Worm (Caenorhabditis elegans) whole organism, L3 larva: Measurements from ENCODE around the gene tag-340.

Source experiments
- R02D3.7 ChIP-seq: fragments of 150-350 bp; optimal IDR thresholded peaks from 2 replicates; lab custom pipeline; 2014; ENCODE audit warnings: missing biosample characterization, missing genetic modification characterization
- aly-2 ChIP-seq: fragments of 150-350 bp; optimal IDR thresholded peaks from 2 replicates; lab custom pipeline; 2014; ENCODE audit warnings: missing biosample characterization, missing genetic modification characterization
- ama-1 ChIP-seq: fragments of 150-350 bp; optimal IDR thresholded peaks from 2 replicates; lab custom pipeline; 2018
- ceh-16 ChIP-seq: sonication (generic microtip); optimal IDR thresholded peaks from 2 replicates; lab custom pipeline; 2017; ENCODE audit warnings: missing biosample characterization, missing genetic modification characterization
- ceh-28 ChIP-seq: fragments of 150-350 bp; optimal IDR thresholded peaks from 2 replicates; lab custom pipeline; 2014; ENCODE audit warnings: missing biosample characterization, missing genetic modification reagents, missing genetic modification characterization
- ceh-82 ChIP-seq: fragments of 150-350 bp; optimal IDR thresholded peaks from 2 replicates; lab custom pipeline; 2014; ENCODE audit warnings: missing biosample characterization, missing genetic modification characterization
- ceh-9 ChIP-seq: sonication (generic microtip); optimal IDR thresholded peaks from 2 replicates; lab custom pipeline; 2018; ENCODE audit warnings: missing biosample characterization, missing genetic modification characterization
- daf-12 ChIP-seq: fragments of 150-350 bp; optimal IDR thresholded peaks from 2 replicates; lab custom pipeline; 2014; ENCODE audit warnings: missing biosample characterization, missing genetic modification reagents, missing genetic modification characterization
- elt-2 ChIP-seq: sonication (generic microtip); optimal IDR thresholded peaks from 2 replicates; lab custom pipeline; 2016; ENCODE audit warnings: missing genetic modification reagents, mild to moderate bottlenecking, missing genetic modification characterization, missing compliant biosample characterization
- elt-3 ChIP-seq, 3 experiments: fragments of 150-350 bp in 1 of 3; sonication (generic microtip) in 2 of 3; optimal IDR thresholded peaks; 2 replicates in 2 of 3; 4 replicates in 1 of 3; lab custom pipeline; 2014 to 2017; ENCODE audit warnings: missing biosample characterization in 3 of 3, missing genetic modification characterization in 3 of 3
- eor-1 ChIP-seq, 2 experiments: fragments of 150-350 bp; optimal IDR thresholded peaks; 2 replicates each; lab custom pipeline; 2014 to 2018; ENCODE audit warnings: missing biosample characterization in 2 of 2, missing genetic modification characterization in 2 of 2
- fkh-10 ChIP-seq: sonication (generic microtip); optimal IDR thresholded peaks from 2 replicates; lab custom pipeline; 2017; ENCODE audit warnings: missing biosample characterization, missing genetic modification reagents, missing genetic modification characterization
- fkh-2 ChIP-seq: fragments of 150-350 bp; optimal IDR thresholded peaks from 2 replicates; lab custom pipeline; 2014; ENCODE audit warnings: missing biosample characterization, missing genetic modification reagents, missing genetic modification characterization
- hmg-11 ChIP-seq: sonication (generic microtip); optimal IDR thresholded peaks from 2 replicates; lab custom pipeline; 2016; ENCODE audit warnings: missing genetic modification characterization, missing compliant biosample characterization
- jun-1 ChIP-seq: fragments of 150-350 bp; optimal IDR thresholded peaks from 2 replicates; lab custom pipeline; 2014; ENCODE audit warnings: missing biosample characterization, missing genetic modification reagents, missing genetic modification characterization
- lin-15B ChIP-seq: fragments of 150-350 bp; optimal IDR thresholded peaks from 2 replicates; lab custom pipeline; 2014; ENCODE audit warnings: missing biosample characterization, missing genetic modification characterization
- lin-39 ChIP-seq: fragments of 150-350 bp; optimal IDR thresholded peaks from 2 replicates; lab custom pipeline; 2018; ENCODE audit warnings: missing biosample characterization, missing genetic modification reagents, missing genetic modification characterization
- mdl-1 ChIP-seq: fragments of 150-350 bp; optimal IDR thresholded peaks from 2 replicates; lab custom pipeline; 2014; ENCODE audit warnings: missing biosample characterization, missing genetic modification characterization
- mml-1 ChIP-seq: fragments of 150-350 bp; sonication (generic microtip); optimal IDR thresholded peaks from 3 replicates; lab custom pipeline; 2014; ENCODE audit warnings: missing biosample characterization, missing genetic modification characterization
- nfya-1 ChIP-seq: sonication (generic microtip); optimal IDR thresholded peaks from 2 replicates; lab custom pipeline; 2017; ENCODE audit warnings: missing genetic modification characterization, mild to moderate bottlenecking, missing compliant biosample characterization, antibody characterized with exemption, moderate library complexity; ENCODE audit not compliant: insufficient read depth
- nhr-11 ChIP-seq: fragments of 150-350 bp; optimal IDR thresholded peaks from 2 replicates; lab custom pipeline; 2014; ENCODE audit warnings: missing biosample characterization, missing genetic modification characterization
- nhr-12 ChIP-seq: fragments of 150-350 bp; optimal IDR thresholded peaks from 2 replicates; lab custom pipeline; 2014; ENCODE audit warnings: missing biosample characterization, missing genetic modification characterization
- nhr-23 ChIP-seq: fragments of 150-350 bp; optimal IDR thresholded peaks from 2 replicates; lab custom pipeline; 2014; ENCODE audit warnings: missing biosample characterization, missing genetic modification reagents, missing genetic modification characterization
- nhr-237 ChIP-seq: fragments of 150-350 bp; optimal IDR thresholded peaks from 2 replicates; lab custom pipeline; 2014; ENCODE audit warnings: missing biosample characterization, missing genetic modification characterization
- nhr-28 ChIP-seq: fragments of 150-350 bp; optimal IDR thresholded peaks from 2 replicates; lab custom pipeline; 2014; ENCODE audit warnings: missing biosample characterization, missing genetic modification characterization
- nhr-76 ChIP-seq: fragments of 150-350 bp; sonication (generic microtip); optimal IDR thresholded peaks from 5 replicates; lab custom pipeline; 2014; ENCODE audit warnings: missing biosample characterization, missing genetic modification characterization
- nhr-77 ChIP-seq: fragments of 150-350 bp; optimal IDR thresholded peaks from 2 replicates; lab custom pipeline; 2014; ENCODE audit warnings: missing biosample characterization, missing genetic modification characterization
- pha-4 ChIP-seq: fragments of 150-350 bp; optimal IDR thresholded peaks from 2 replicates; lab custom pipeline; 2014; ENCODE audit warnings: missing biosample characterization, missing genetic modification reagents, missing genetic modification characterization
- pqm-1 ChIP-seq: fragments of 150-350 bp; optimal IDR thresholded peaks from 2 replicates; lab custom pipeline; 2017; ENCODE audit warnings: missing biosample characterization, missing genetic modification characterization, inconsistent platforms
- sea-2 ChIP-seq: fragments of 150-350 bp; sonication (generic microtip); optimal IDR thresholded peaks from 4 replicates; lab custom pipeline; 2014; ENCODE audit warnings: missing biosample characterization, missing genetic modification reagents, missing genetic modification characterization
- skn-1 ChIP-seq: fragments of 150-350 bp; optimal IDR thresholded peaks from 2 replicates; lab custom pipeline; 2014; ENCODE audit warnings: missing biosample characterization, missing genetic modification characterization
- snpc-4 ChIP-seq: fragments of 150-350 bp; optimal IDR thresholded peaks from 2 replicates; lab custom pipeline; 2014; ENCODE audit warnings: missing biosample characterization, missing genetic modification characterization
- tbx-2 ChIP-seq: sonication (generic microtip); optimal IDR thresholded peaks from 2 replicates; lab custom pipeline; 2016; ENCODE audit warnings: mild to moderate bottlenecking, missing genetic modification characterization, missing compliant biosample characterization
- unc-62 ChIP-seq: fragments of 150-350 bp; sonication (generic microtip); optimal IDR thresholded peaks from 4 replicates; lab custom pipeline; 2014; ENCODE audit warnings: missing biosample characterization, missing genetic modification reagents, missing genetic modification characterization
- zag-1 ChIP-seq: fragments of 150-350 bp; optimal IDR thresholded peaks from 2 replicates; lab custom pipeline; 2014; ENCODE audit warnings: missing biosample characterization, missing genetic modification characterization

The tag-340 gene

DNA sequence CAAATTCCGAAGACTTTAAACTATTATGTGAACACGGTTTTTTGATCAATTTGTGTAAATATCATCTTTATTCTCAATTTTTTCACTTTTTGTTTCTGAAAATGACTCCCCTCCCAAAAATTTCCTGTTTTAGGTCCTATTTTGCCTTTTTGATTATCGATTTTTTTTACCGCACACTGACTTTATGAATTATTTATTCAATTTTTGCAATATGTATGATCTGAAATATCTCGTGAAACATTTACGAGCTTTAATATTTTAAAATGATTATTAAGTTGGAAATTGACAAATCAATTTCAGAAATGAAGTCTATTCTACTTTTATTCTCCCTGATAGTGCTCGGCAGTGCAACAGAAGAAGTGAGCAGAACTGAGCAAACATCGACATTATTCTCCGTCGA, 20.9 kb upstream of the tag-340 start, which contains the start of gene C35D10.1:
TSS of gene C35D10.1 (plus strand) at position 301 of the 400 bp plus-strand sequence.
- TF ChIP-seq skn-1 (tag; lab: Kevin White, UChicago), result no peak
- peak; percentile 15 for TF ChIP-seq ceh-28 (tag; lab: Kevin White, UChicago)

DNA sequence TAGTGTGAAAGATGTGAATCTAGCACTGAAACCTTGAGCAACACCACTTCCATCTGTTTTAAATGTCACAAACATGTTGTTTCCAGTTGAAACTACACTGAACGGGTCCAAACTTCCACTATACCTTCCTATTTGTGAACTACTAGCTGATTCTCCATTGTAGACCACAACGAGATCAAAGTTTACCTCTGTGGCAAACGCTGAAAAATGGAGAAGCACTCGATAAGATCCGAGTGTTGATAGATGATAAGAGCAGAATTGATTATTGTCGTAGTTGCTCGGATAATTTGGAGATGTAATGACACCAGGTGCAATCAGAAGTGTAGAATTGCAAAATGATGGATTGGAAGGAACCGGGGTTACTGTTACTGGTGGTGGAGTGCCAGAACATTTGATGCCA, 18.4 kb upstream of the tag-340 start:
- TF ChIP-seq elt-2 (tag; lab: Kevin White, UChicago) (peak; percentile 72), pqm-1 (tag; lab: Kevin White, UChicago) (peak; percentile 37), ama-1 (lab: Kevin White, UChicago) (no peak)

DNA sequence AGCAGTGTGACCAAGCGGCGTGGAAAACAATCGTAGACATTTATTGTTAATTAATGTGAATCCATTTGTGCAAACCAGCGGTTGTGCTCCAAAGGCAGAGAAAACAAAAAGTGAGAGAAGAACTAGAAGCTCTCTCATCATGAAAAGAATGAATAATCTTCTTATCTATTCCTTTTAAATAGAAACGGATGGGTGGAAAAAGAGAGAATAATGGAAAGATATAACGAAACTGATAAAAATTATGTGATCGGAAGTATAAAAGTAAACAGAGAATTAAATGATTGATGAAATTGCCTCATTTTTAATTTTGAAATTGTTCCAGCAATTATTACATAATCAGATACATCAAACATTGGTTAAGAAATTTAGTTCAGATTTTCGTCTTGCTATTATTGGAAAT, 16.9 kb upstream of the tag-340 start, which contains the start of gene clec-5:
TSS of gene clec-5 (minus strand) at position 178 of the 400 bp plus-strand sequence.
- TF ChIP-seq hmg-11 (tag; lab: Kevin White, UChicago) (no peak), pqm-1 (tag; lab: Kevin White, UChicago) (peak; percentile 54), unc-62 (GFP tag; lab: Kevin White, UChicago) (no peak), zag-1 (tag; lab: Kevin White, UChicago) (no peak), elt-3 (tag; optimal IDR thresholded peaks at IDR 0.05; lab: Kevin White, UChicago) (no peak), elt-2 (tag; lab: Kevin White, UChicago) (peak; percentile 68), pha-4 (tag; lab: Kevin White, UChicago) (peak; percentile 48), jun-1 (peak; percentile 17)

DNA sequence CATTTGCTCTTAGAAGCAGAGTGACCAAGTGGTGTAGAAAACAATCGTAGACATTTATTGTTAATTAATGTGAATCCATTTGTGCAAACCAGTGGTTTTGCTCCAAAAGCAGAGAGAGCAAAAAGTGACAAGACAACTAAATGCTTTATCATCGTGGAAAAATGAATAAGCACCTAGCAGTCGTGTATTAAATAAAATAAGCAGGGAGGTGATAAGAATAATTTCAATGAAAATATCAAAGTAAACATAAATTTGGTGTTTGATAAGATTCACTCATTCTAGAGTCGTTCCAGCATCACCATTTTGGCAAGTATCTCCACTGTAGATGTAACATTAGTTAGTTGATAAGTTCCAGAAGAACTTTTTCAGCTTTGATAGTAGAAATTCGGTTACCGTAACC, 13.0 kb upstream of the tag-340 start, which contains the start of gene clec-6:
TSS of gene clec-6 (minus strand) at position 154 of the 400 bp plus-strand sequence.
- no peak for TF ChIP-seq mml-1 (tag; lab: Kevin White, UChicago)
- TF ChIP-seq elt-2 (tag; lab: Kevin White, UChicago), result peak; percentile 60
- TF ChIP-seq pqm-1 (tag; lab: Kevin White, UChicago), result peak; percentile 23
- peak; percentile 33 for TF ChIP-seq pha-4 (tag; lab: Kevin White, UChicago)

DNA sequence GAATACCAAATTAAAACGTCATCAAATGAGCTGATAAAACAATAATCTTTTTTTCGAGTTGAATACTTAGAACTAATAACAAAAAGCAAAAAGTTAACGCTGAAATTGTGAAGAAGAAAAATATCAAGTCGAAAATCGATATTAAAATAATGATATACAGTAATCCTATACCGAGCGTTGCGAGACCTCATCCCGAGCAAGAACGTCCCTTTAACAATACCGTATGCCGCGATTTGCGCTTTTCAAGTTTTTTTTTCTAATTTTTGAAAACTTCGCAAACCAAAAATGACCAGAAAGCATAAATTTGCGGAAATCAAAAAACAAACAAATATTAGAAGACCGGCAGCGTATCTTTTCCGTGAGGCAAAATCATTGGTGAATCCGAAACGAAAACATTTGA, 9.3 kb upstream of the tag-340 start, which contains the start of gene F26F4.5:
TSS of gene F26F4.5 (minus strand) at position 256 of the 400 bp plus-strand sequence.
- TF ChIP-seq skn-1 (tag; lab: Kevin White, UChicago) (no peak), pha-4 (tag; lab: Kevin White, UChicago) (peak; percentile 29)

DNA sequence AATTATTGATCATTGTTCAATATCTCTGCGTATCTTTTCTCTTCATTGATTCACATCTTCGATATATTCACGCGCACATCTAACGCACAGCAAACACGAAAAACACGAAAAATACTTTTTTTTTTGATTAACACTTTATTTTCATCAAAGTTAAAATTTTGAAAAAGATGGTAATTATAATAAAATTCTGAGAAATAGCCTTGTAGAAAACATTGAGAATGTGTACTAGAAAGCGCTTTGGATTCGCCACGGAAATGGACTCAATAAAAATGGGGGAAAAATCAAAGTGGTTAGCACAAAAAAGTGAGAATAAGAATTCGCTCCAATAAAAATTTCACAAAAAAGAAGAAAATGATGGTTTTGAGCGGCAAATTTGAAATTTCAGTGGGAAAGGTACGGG, 6.8 kb upstream of the tag-340 start, which contains the start of gene F26F4.6:
TSS of gene F26F4.6 (minus strand) at position 101 of the 400 bp plus-strand sequence.
- TF ChIP-seq ceh-82 (tag; lab: Kevin White, UChicago), result no peak

DNA sequence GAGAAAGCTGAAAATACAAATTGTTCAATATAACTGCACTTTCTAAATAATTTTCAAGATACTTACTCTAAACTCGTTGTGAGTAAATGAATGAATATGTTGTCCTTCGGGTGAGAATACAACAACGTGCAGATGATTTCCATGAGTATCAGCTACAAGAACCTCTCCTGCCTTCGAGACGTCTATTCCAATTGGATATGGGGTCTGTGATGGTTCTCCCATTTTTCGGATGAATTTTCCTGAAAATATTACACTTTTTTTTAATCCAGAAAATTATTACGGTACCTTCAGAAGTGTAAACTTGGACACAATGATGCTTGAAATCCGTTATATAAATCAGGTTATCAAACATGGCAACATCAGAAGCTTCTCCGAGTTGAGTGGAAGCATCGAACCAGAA, 5.0 kb upstream of the tag-340 start:
- no peak for TF ChIP-seq aly-2
- TF ChIP-seq eor-1 (tag; optimal IDR thresholded peaks at IDR 0.05; lab: Kevin White, UChicago), result no peak
- no peak for TF ChIP-seq elt-2 (tag; lab: Kevin White, UChicago)
- no peak for TF ChIP-seq nhr-28 (tag; lab: Kevin White, UChicago)
- TF ChIP-seq lin-15B (tag; lab: Kevin White, UChicago), result no peak
- TF ChIP-seq sea-2 (GFP tag; lab: Kevin White, UChicago), result no peak
- no peak for TF ChIP-seq nhr-23 (tag; lab: Kevin White, UChicago)
- no peak for TF ChIP-seq nhr-77 (tag; lab: Kevin White, UChicago)
- TF ChIP-seq pha-4 (tag; lab: Kevin White, UChicago), result no peak
- no peak for TF ChIP-seq tbx-2 (tag; lab: Kevin White, UChicago)
- no peak for TF ChIP-seq jun-1
- no peak for TF ChIP-seq fkh-2 (tag; lab: Kevin White, UChicago)
- no peak for TF ChIP-seq snpc-4 (tag; lab: Kevin White, UChicago)
- TF ChIP-seq lin-39 (tag; lab: Kevin White, UChicago), result no peak
- no peak for TF ChIP-seq nhr-76 (tag; lab: Kevin White, UChicago)

DNA sequence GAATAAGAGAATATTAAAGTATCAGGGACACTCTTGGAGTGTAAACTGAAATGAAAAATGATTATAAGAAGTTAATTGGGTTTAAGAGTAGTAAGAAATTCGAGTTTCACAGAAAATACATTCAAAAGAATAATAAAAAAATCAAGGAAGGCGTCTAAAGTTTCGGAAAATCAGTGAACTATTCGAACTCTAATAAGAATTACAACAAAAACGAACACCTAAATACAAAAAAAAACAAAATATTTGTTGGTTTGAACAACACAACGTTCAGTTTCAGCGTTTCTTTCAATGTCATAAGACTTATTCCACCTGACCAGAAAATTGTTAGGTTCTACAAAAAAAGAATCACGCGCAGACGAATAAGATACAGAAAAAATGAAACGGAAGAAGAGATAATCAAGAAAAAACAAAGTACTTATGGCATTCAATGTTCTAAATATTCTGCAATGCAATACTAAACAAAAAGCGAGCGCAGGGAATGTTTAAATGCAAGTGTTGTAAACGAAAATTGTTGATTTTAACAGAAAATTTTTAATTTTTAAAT, 1.2 kb upstream of the tag-340 start, which contains the start of gene nhl-2:
TSS of gene nhl-2 (minus strand) at position 51 of the 544 bp plus-strand sequence.
- TF ChIP-seq fkh-2 (tag; lab: Kevin White, UChicago), result no peak
- TF ChIP-seq ama-1 (lab: Kevin White, UChicago), result no peak
- no peak for TF ChIP-seq ceh-28 (tag; lab: Kevin White, UChicago)
- TF ChIP-seq mml-1 (tag; lab: Kevin White, UChicago), result no peak
- TF ChIP-seq nhr-12 (tag; lab: Kevin White, UChicago), result no peak
- TF ChIP-seq daf-12 (tag; lab: Kevin White, UChicago), result no peak
- TF ChIP-seq nhr-11 (tag; lab: Kevin White, UChicago), result no peak
- no peak for TF ChIP-seq fkh-10 (GFP tag; lab: Kevin White, UChicago)
- TF ChIP-seq mdl-1 (tag; lab: Kevin White, UChicago), result no peak
- TF ChIP-seq nhr-23 (tag; lab: Kevin White, UChicago), result no peak
- TF ChIP-seq ceh-9 (tag; lab: Kevin White, UChicago), result no peak
- TF ChIP-seq R02D3.7 (tag; lab: Kevin White, UChicago), result no peak
- no peak for TF ChIP-seq nfya-1 (tag; lab: Kevin White, UChicago)
- TF ChIP-seq ceh-16 (tag; lab: Kevin White, UChicago), result no peak
- TF ChIP-seq elt-2 (tag; lab: Kevin White, UChicago), result no peak
- no peak for TF ChIP-seq pqm-1 (tag; lab: Kevin White, UChicago)
- no peak for TF ChIP-seq nhr-237
